Worm (Caenorhabditis elegans) whole organism, L2 larva: Measurements from ENCODE around the gene F58E2.2.

Experiments used
- lin-13 ChIP-seq: fragments of 150-350 bp; optimal IDR thresholded peaks from 2 replicates; lab custom pipeline; 2014; ENCODE audit warnings: missing biosample characterization, missing genetic modification reagents, missing genetic modification characterization
- lin-39 ChIP-seq: fragments of 150-350 bp; optimal IDR thresholded peaks from 2 replicates; lab custom pipeline; 2014; ENCODE audit warnings: missing biosample characterization, missing genetic modification reagents, missing genetic modification characterization
- nhr-23 ChIP-seq: fragments of 150-350 bp; optimal IDR thresholded peaks from 2 replicates; lab custom pipeline; 2014; ENCODE audit warnings: missing biosample characterization, missing genetic modification reagents, missing genetic modification characterization

ce11 chrIV:3517582-3517981, 47.7 kb downstream of the F58E2.2 start:
- no peak for TF ChIP-seq lin-39 (tag; lab: Kevin White, UChicago)
- TF ChIP-seq nhr-23 (tag; lab: Kevin White, UChicago), result no peak
- TF ChIP-seq lin-13 (GFP tag; lab: Kevin White, UChicago), result no peak
